Comparison of ENCODE assay signal across 2 fruit fly cellular contexts in the genomic region with DNA sequence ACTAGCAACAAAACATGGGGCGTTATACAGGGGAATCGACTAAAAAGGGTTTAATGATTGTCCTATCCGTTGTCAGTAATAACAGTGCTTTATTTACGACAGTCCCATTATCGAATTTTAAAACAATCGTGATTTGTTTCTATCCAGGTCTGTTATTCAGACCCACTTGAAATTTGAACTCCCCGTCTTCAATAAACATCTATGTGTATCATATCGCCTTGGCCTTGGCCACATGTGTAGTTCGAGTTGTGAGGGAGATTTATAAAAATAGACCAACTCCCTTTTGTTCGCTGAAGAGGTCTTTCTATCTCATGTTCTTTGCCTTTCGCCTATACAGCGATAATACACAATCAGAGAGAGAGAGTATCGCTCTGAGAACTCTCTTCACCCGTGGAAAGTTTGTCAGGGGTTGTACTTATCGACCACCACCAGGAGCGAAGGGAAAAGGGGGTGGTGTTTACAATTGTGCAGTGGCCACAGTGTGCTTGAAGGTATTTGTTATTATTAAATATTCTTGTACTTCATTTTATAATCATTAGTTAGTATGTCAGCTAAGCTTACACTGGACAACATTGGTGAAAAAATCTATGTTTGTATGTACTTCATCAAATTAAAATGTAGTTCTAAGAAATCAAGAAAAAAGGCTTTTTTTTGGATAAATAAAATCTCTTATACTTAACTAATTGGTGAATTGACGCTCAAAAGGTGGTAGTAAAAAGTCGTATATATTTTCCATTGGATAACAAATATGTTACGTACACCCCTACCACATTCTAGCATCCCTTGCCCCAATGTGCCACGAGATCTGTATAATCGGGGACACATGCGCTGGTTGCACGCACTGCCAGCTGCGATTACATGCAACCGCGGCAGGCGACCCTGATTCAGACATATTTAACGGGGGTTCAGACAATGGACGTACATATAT.
A peak's percentile ranks its signal among the peaks of the same experiment; 100 is the strongest.
TF ChIP-seq lines count a peak whose summit lies in the region.

No protein-coding gene starts in this region.

TF ChIP-seq in whole organism, embryonic, 481 proteins besides CTCF, POLR2A, EP300 and RAD21 (continued from another document and continues in another):
- TF ChIP-seq CG4820 (GFP tag; optimal IDR thresholded peaks at IDR 0.05; lab: Kevin White, UChicago) (peak; percentile 83), chm (GFP tag; IDR thresholded peaks at IDR 0.05; lab: Robert Waterston, UW) (peak; percentile 31; the same call in 1 of the 2 replicates), CG2199 (GFP tag; IDR thresholded peaks at IDR 0.05; lab: Robert Waterston, UW) (0 out of 3 replicates have a peak, but pooled peaks have one; percentile 12), CG13775 (GFP tag; optimal IDR thresholded peaks at IDR 0.05; lab: Kevin White, UChicago) (peak; percentile 86), CG8290 (GFP tag; optimal IDR thresholded peaks at IDR 0.05; lab: Kevin White, UChicago) (peak; percentile 61), CG8290 (tag; optimal IDR thresholded peaks at IDR 0.05; lab: Kevin White, UChicago) (peak in 1 of 2 experiments; percentile 55), CG32532 (GFP tag; IDR thresholded peaks at IDR 0.05; lab: Robert Waterston, UW) (no peak), ash1 (GFP tag; optimal IDR thresholded peaks at IDR 0.05; lab: Kevin White, UChicago) (no peak), sima (GFP tag; optimal IDR thresholded peaks at IDR 0.05; lab: Kevin White, UChicago) (no peak), gt (GFP tag; IDR thresholded peaks at IDR 0.05; lab: Robert Waterston, UW) (peak; percentile 46), Ets65A (GFP tag; lab: Kevin White, UChicago) (peak; percentile 75), usp (GFP tag; optimal IDR thresholded peaks at IDR 0.05; lab: Kevin White, UChicago) (no peak), Ets97D (GFP tag; optimal IDR thresholded peaks at IDR 0.05; lab: Kevin White, UChicago) (peak; percentile 7), CG8388 (GFP tag; optimal IDR thresholded peaks at IDR 0.05; lab: Kevin White, UChicago) (peak; percentile 85), unc-4 (GFP tag; IDR thresholded peaks at IDR 0.05; lab: Robert Waterston, UW; ENCODE audit: partially characterized antibody) (no peak), CG14441 (GFP tag; IDR thresholded peaks at IDR 0.05; lab: Robert Waterston, UW) (peak; percentile 42; the same call in 1 of the 2 replicates), CG16815 (GFP tag; optimal IDR thresholded peaks at IDR 0.05; lab: Kevin White, UChicago) (peak; percentile 86), stwl (tag; optimal IDR thresholded peaks at IDR 0.05; lab: Kevin White, UChicago) (peak; percentile 21), CG6254 (GFP tag; optimal IDR thresholded peaks at IDR 0.05; lab: Kevin White, UChicago) (peak; percentile 89), CG10431 (GFP tag; optimal IDR thresholded peaks at IDR 0.05; lab: Kevin White, UChicago) (peak; percentile 80), pfk (GFP tag; optimal IDR thresholded peaks at IDR 0.05; lab: Kevin White, UChicago) (no peak), tup (GFP tag; optimal IDR thresholded peaks at IDR 0.05; lab: Kevin White, UChicago) (no peak), CG12744 (GFP tag; optimal IDR thresholded peaks at IDR 0.05; lab: Kevin White, UChicago) (no peak), CG12769 (tag; optimal IDR thresholded peaks at IDR 0.05; lab: Kevin White, UChicago) (no peak), vvl (GFP tag; IDR thresholded peaks at IDR 0.05; lab: Robert Waterston, UW) (peak; percentile 78), Drgx (GFP tag; IDR thresholded peaks at IDR 0.05; lab: Robert Waterston, UW) (peak; percentile 36; the same call in 1 of the 2 replicates), fru (optimal IDR thresholded peaks at IDR 0.05; lab: Kevin White, UChicago) (no peak), chn (GFP tag; optimal IDR thresholded peaks at IDR 0.05; lab: Kevin White, UChicago) (peak; percentile 78), CG8765 (GFP tag; IDR thresholded peaks at IDR 0.05; lab: Robert Waterston, UW) (no peak; the same call in 1 of the 2 replicates), CG14014 (GFP tag; IDR thresholded peaks at IDR 0.05; lab: Robert Waterston, UW) (no peak), az2 (GFP tag; optimal IDR thresholded peaks at IDR 0.05; lab: Kevin White, UChicago) (peak; percentile 79), trh (GFP tag; optimal IDR thresholded peaks at IDR 0.05; lab: Kevin White, UChicago) (peak; percentile 37), ac (GFP tag; optimal IDR thresholded peaks at IDR 0.05; lab: Kevin White, UChicago) (peak; percentile 66), cwo (GFP tag; optimal IDR thresholded peaks at IDR 0.05; lab: Kevin White, UChicago) (peak; percentile 4), Lim3 (GFP tag; IDR thresholded peaks at IDR 0.05; lab: Robert Waterston, UW) (no peak), CG30020 (tag; optimal IDR thresholded peaks at IDR 0.05; lab: Kevin White, UChicago) (peak; percentile 52), CG15073 (GFP tag; optimal IDR thresholded peaks at IDR 0.05; lab: Kevin White, UChicago) (no peak), Dek (tag; optimal IDR thresholded peaks at IDR 0.05; lab: Kevin White, UChicago) (no peak), CG15479 (GFP tag; optimal IDR thresholded peaks at IDR 0.05; lab: Kevin White, UChicago) (peak; percentile 63), CG9876 (GFP tag; optimal IDR thresholded peaks at IDR 0.05; lab: Kevin White, UChicago) (no peak), CG1792 (GFP tag; optimal IDR thresholded peaks at IDR 0.05; lab: Kevin White, UChicago) (no peak), Fer2 (tag; optimal IDR thresholded peaks at IDR 0.05; lab: Kevin White, UChicago) (no peak), CG2875 (GFP tag; optimal IDR thresholded peaks at IDR 0.05; lab: Kevin White, UChicago) (peak; percentile 88), wdn (GFP tag; IDR thresholded peaks at IDR 0.05; lab: Robert Waterston, UW) (no peak), HLH4C (GFP tag; IDR thresholded peaks at IDR 0.05; lab: Robert Waterston, UW; ENCODE audit: partially characterized antibody) (no peak; the same call in 2 of the 3 replicates), maf-S (GFP tag; optimal IDR thresholded peaks at IDR 0.05; lab: Kevin White, UChicago) (no peak), pzg (GFP tag; optimal IDR thresholded peaks at IDR 0.05; lab: Kevin White, UChicago) (no peak), al (GFP tag; IDR thresholded peaks at IDR 0.05; lab: Robert Waterston, UW) (no peak), CG6791 (GFP tag; IDR thresholded peaks at IDR 0.05; lab: Robert Waterston, UW; ENCODE audit: partially characterized antibody) (peak; percentile 40; the same call in 1 of the 3 replicates), Rfx (GFP tag; IDR thresholded peaks at IDR 0.05; lab: Robert Waterston, UW) (no peak), CG10462 (GFP tag; optimal IDR thresholded peaks at IDR 0.05; lab: Kevin White, UChicago) (peak; percentile 67), pnt (GFP tag; optimal IDR thresholded peaks at IDR 0.05; lab: Kevin White, UChicago) (peak; percentile 51), CG5180 (GFP tag; optimal IDR thresholded peaks at IDR 0.05; lab: Kevin White, UChicago) (peak; percentile 77), CG18011 (GFP tag; optimal IDR thresholded peaks at IDR 0.05; lab: Kevin White, UChicago) (no peak), CG7786 (GFP tag; optimal IDR thresholded peaks at IDR 0.05; lab: Kevin White, UChicago) (peak; percentile 15), CG18599 (GFP tag; optimal IDR thresholded peaks at IDR 0.05; lab: Kevin White, UChicago) (peak; percentile 57), prd (optimal IDR thresholded peaks at IDR 0.05; lab: Kevin White, UChicago) (no peak), prd (GFP tag; IDR thresholded peaks at IDR 0.05; lab: Robert Waterston, UW) (peak; percentile 75), abd-A (tag; optimal IDR thresholded peaks at IDR 0.05; lab: Kevin White, UChicago) (no peak)

TF ChIP-seq in whole organism, prepupa, 60 proteins besides CTCF, POLR2A, EP300 and RAD21 (continued from another document):
- TF ChIP-seq CG8632 (GFP tag; optimal IDR thresholded peaks at IDR 0.05; lab: Kevin White, UChicago), result peak; percentile 78
- TF ChIP-seq CG32006 (GFP tag; optimal IDR thresholded peaks at IDR 0.05; lab: Kevin White, UChicago), result peak; percentile 82
- TF ChIP-seq Met (GFP tag; optimal IDR thresholded peaks at IDR 0.05; lab: Kevin White, UChicago), result peak; percentile 80
- peak; percentile 68 for TF ChIP-seq CG6276 (GFP tag; optimal IDR thresholded peaks at IDR 0.05; lab: Kevin White, UChicago)
- TF ChIP-seq esn (GFP tag; optimal IDR thresholded peaks at IDR 0.05; lab: Kevin White, UChicago), result peak; percentile 87
- peak; percentile 73 for TF ChIP-seq Smox (GFP tag; optimal IDR thresholded peaks at IDR 0.05; lab: Kevin White, UChicago)
- TF ChIP-seq CG16779 (tag; optimal IDR thresholded peaks at IDR 0.05; lab: Kevin White, UChicago), result peak; percentile 75
- peak; percentile 71 for TF ChIP-seq dsx (GFP tag; optimal IDR thresholded peaks at IDR 0.05; lab: Kevin White, UChicago; ENCODE audit: poor library complexity, severe bottlenecking)
- peak; percentile 48 for TF ChIP-seq CG4318 (GFP tag; optimal IDR thresholded peaks at IDR 0.05; lab: Kevin White, UChicago)
